Worm (Caenorhabditis elegans) whole organism, L1 larva: ENCODE data around the gene fbxb-75.

Experiments used
- aha-1 ChIP-seq: fragments of 150-350 bp; optimal IDR thresholded peaks from 2 replicates; lab custom pipeline; 2014; ENCODE audit warnings: missing biosample characterization, missing genetic modification characterization
- aly-2 ChIP-seq: fragments of 150-350 bp; optimal IDR thresholded peaks from 2 replicates; lab custom pipeline; 2014; ENCODE audit warnings: missing biosample characterization, missing genetic modification characterization
- ama-1 ChIP-seq: fragments of 150-350 bp; optimal IDR thresholded peaks from 2 replicates; lab custom pipeline; 2014
- ceh-90 ChIP-seq: sonication (generic microtip); optimal IDR thresholded peaks from 2 replicates; lab custom pipeline; 2016; ENCODE audit warnings: missing genetic modification characterization, missing compliant biosample characterization
- ces-1 ChIP-seq: fragments of 150-350 bp; optimal IDR thresholded peaks from 2 replicates; lab custom pipeline; 2014; ENCODE audit warnings: missing biosample characterization, missing genetic modification reagents, missing genetic modification characterization
- efl-1 ChIP-seq, 4 experiments: fragments of 150-350 bp; optimal IDR thresholded peaks in 3 of 4; peaks in 1 of 4; 1 replicate in 1 of 4; 2 replicates in 3 of 4; lab custom pipeline; 2014; ENCODE audit warnings: missing biosample characterization in 2 of 4, missing genetic modification characterization in 2 of 4, missing genetic modification reagents in 2 of 4
- elt-2 ChIP-seq: sonication (generic microtip); optimal IDR thresholded peaks from 2 replicates; lab custom pipeline; 2016; ENCODE audit warnings: missing genetic modification characterization, mild to moderate bottlenecking, inconsistent platforms, missing compliant biosample characterization, missing genetic modification reagents
- fkh-10 ChIP-seq: sonication (generic microtip); optimal IDR thresholded peaks from 2 replicates; lab custom pipeline; 2017; ENCODE audit warnings: missing biosample characterization, missing genetic modification reagents, missing genetic modification characterization
- fkh-8 ChIP-seq: sonication (generic microtip); optimal IDR thresholded peaks from 2 replicates; lab custom pipeline; 2016; ENCODE audit warnings: mild to moderate bottlenecking, missing genetic modification characterization, missing compliant biosample characterization
- hlh-17 ChIP-seq: fragments of 200-800 bp; sonication (Bioruptor generic); optimal IDR thresholded peaks from 2 replicates; lab custom pipeline; 2018; ENCODE audit warnings: missing genetic modification characterization, mild to moderate bottlenecking, missing compliant biosample characterization, moderate library complexity, borderline replicate concordance
- hlh-4 ChIP-seq: sonication (generic microtip); optimal IDR thresholded peaks from 2 replicates; lab custom pipeline; 2016; ENCODE audit warnings: mild to moderate bottlenecking, missing genetic modification characterization, missing compliant biosample characterization
- irx-1 ChIP-seq: sonication (generic microtip); optimal IDR thresholded peaks from 2 replicates; lab custom pipeline; 2016; ENCODE audit warnings: missing genetic modification characterization, missing compliant biosample characterization
- jun-1 ChIP-seq: fragments of 150-350 bp; optimal IDR thresholded peaks from 2 replicates; lab custom pipeline; 2014; ENCODE audit warnings: missing biosample characterization, missing genetic modification reagents, missing genetic modification characterization
- lin-13 ChIP-seq: fragments of 150-350 bp; optimal IDR thresholded peaks from 2 replicates; lab custom pipeline; 2014; ENCODE audit warnings: missing biosample characterization, missing genetic modification reagents, missing genetic modification characterization
- lin-14 ChIP-seq: fragments of 200-800 bp; sonication (Bioruptor generic); optimal IDR thresholded peaks from 2 replicates; lab custom pipeline; 2018; ENCODE audit warnings: mild to moderate bottlenecking, missing genetic modification characterization, moderate library complexity, missing compliant biosample characterization
- lin-15B ChIP-seq: fragments of 150-350 bp; sonication (generic microtip); optimal IDR thresholded peaks from 3 replicates; lab custom pipeline; 2014; ENCODE audit warnings: missing biosample characterization, missing genetic modification characterization
- lin-35 ChIP-seq, 2 experiments: fragments of 150-350 bp; optimal IDR thresholded peaks; 2 replicates each; lab custom pipeline; 2014; ENCODE audit warnings: missing biosample characterization in 2 of 2, missing genetic modification characterization in 2 of 2, missing genetic modification reagents in 2 of 2
- lir-3 ChIP-seq: sonication (generic microtip); optimal IDR thresholded peaks from 2 replicates; lab custom pipeline; 2016; ENCODE audit warnings: mild to moderate bottlenecking, missing genetic modification characterization, moderate library complexity, missing compliant biosample characterization; ENCODE audit not compliant: poor library complexity
- mab-9 ChIP-seq: fragments of 200-800 bp; sonication (Bioruptor generic); IDR thresholded peaks from 2 replicates; pipeline ENCODE4 v1.3.6; 2022; ENCODE audit warnings: missing genetic modification reagents, missing genetic modification characterization, missing compliant biosample characterization
- mdl-1 ChIP-seq, 2 experiments: fragments of 150-350 bp; optimal IDR thresholded peaks; 2 replicates each; lab custom pipeline; 2014 to 2017; ENCODE audit warnings: missing biosample characterization in 2 of 2, missing genetic modification characterization in 2 of 2, inconsistent platforms in 1 of 2
- mef-2 ChIP-seq: fragments of 150-350 bp; optimal IDR thresholded peaks from 2 replicates; lab custom pipeline; 2014; ENCODE audit warnings: missing biosample characterization, missing genetic modification characterization
- nhr-12 ChIP-seq: sonication (generic microtip); optimal IDR thresholded peaks from 2 replicates; lab custom pipeline; 2017; ENCODE audit warnings: missing biosample characterization, missing genetic modification characterization
- nhr-19 ChIP-seq: fragments of 200-800 bp; sonication (Bioruptor generic); conservative IDR thresholded peaks from 2 replicates; pipeline ENCODE4 v1.3.6; 2022; ENCODE audit warnings: missing genetic modification characterization, missing compliant biosample characterization
- nhr-20 ChIP-seq: sonication (generic microtip); optimal IDR thresholded peaks from 2 replicates; lab custom pipeline; 2016; ENCODE audit warnings: mild to moderate bottlenecking, missing genetic modification characterization, missing compliant biosample characterization
- nhr-237 ChIP-seq: fragments of 150-350 bp; optimal IDR thresholded peaks from 2 replicates; lab custom pipeline; 2014; ENCODE audit warnings: missing biosample characterization, missing genetic modification characterization
- nhr-28 ChIP-seq: fragments of 150-350 bp; optimal IDR thresholded peaks from 2 replicates; lab custom pipeline; 2014; ENCODE audit warnings: missing biosample characterization, missing genetic modification characterization
- nhr-71 ChIP-seq: sonication (generic microtip); optimal IDR thresholded peaks from 2 replicates; lab custom pipeline; 2016; ENCODE audit warnings: mild to moderate bottlenecking, missing genetic modification characterization, moderate library complexity, missing compliant biosample characterization
- nhr-85 ChIP-seq: sonication (generic microtip); peaks from one replicate; lab custom pipeline; 2016; ENCODE audit warnings: missing genetic modification characterization, inconsistent platforms, missing compliant biosample characterization
- nhr-90 ChIP-seq: sonication (generic microtip); optimal IDR thresholded peaks from 2 replicates; lab custom pipeline; 2016; ENCODE audit warnings: mild to moderate bottlenecking, missing genetic modification characterization, missing compliant biosample characterization; ENCODE audit not compliant: poor library complexity
- pqm-1 ChIP-seq: sonication (generic microtip); optimal IDR thresholded peaks from 3 replicates; lab custom pipeline; 2017; ENCODE audit warnings: missing biosample characterization, missing genetic modification characterization
- snpc-4 ChIP-seq: fragments of 150-350 bp; optimal IDR thresholded peaks from 2 replicates; lab custom pipeline; 2014; ENCODE audit warnings: missing biosample characterization, missing genetic modification characterization
- snu-23 ChIP-seq: sonication (generic microtip); optimal IDR thresholded peaks from 2 replicates; lab custom pipeline; 2016; ENCODE audit warnings: missing genetic modification characterization, missing compliant biosample characterization
- sptf-1 ChIP-seq: fragments of 150-350 bp; optimal IDR thresholded peaks from 2 replicates; lab custom pipeline; 2014; ENCODE audit warnings: missing biosample characterization, missing genetic modification characterization
- swsn-7 ChIP-seq: sonication (generic microtip); optimal IDR thresholded peaks from 2 replicates; lab custom pipeline; 2016; ENCODE audit warnings: missing genetic modification characterization, missing compliant biosample characterization
- tbx-2 ChIP-seq: sonication (generic microtip); optimal IDR thresholded peaks from 2 replicates; lab custom pipeline; 2016; ENCODE audit warnings: missing genetic modification characterization, missing compliant biosample characterization
- tlp-1 ChIP-seq: fragments of 150-350 bp; optimal IDR thresholded peaks from 2 replicates; lab custom pipeline; 2014; ENCODE audit warnings: missing biosample characterization, missing genetic modification characterization
- unc-98 ChIP-seq: fragments of 200-800 bp; sonication (Bioruptor generic); IDR thresholded peaks from 2 replicates; pipeline ENCODE4 v1.3.6; 2022; ENCODE audit warnings: missing genetic modification characterization, missing compliant biosample characterization
- vab-15 ChIP-seq: sonication (generic microtip); optimal IDR thresholded peaks from 2 replicates; lab custom pipeline; 2017; ENCODE audit warnings: missing genotype, mild to moderate bottlenecking, missing genetic modification characterization, missing compliant biosample characterization
- ztf-11 ChIP-seq, 2 experiments: sonication (generic microtip); optimal IDR thresholded peaks; 2 replicates each; lab custom pipeline; 2016 to 2017; ENCODE audit warnings: missing genetic modification characterization in 2 of 2, missing biosample characterization in 1 of 2, missing compliant biosample characterization in 1 of 2
- ztf-4 ChIP-seq: fragments of 150-350 bp; optimal IDR thresholded peaks from 2 replicates; lab custom pipeline; 2014; ENCODE audit warnings: missing biosample characterization, missing genetic modification characterization

The fbxb-75 gene

ce11 chrIV:4484555-4484954, 43.6 kb upstream of the fbxb-75 start (continued):
- no peak for TF ChIP-seq ztf-11 (tag; optimal IDR thresholded peaks at IDR 0.05; lab: Kevin White, UChicago)
- TF ChIP-seq nhr-19 (GFP tag; lab: Robert Waterston, UW): peak; percentile 20; the same call in 1 of the 2 replicates
- no peak for TF ChIP-seq swsn-7
- TF ChIP-seq lin-15B (tag; lab: Kevin White, UChicago): no peak
- TF ChIP-seq snpc-4: no peak
- no peak for TF ChIP-seq fkh-10 (GFP tag; lab: Kevin White, UChicago)
- peak; percentile 34 for TF ChIP-seq lin-14 (GFP tag; lab: Kevin White, UChicago)
- TF ChIP-seq lin-35 (GFP tag; optimal IDR thresholded peaks at IDR 0.05; lab: Kevin White, UChicago): peak in 1 of 2 experiments; percentile 42
- no peak for TF ChIP-seq lin-13 (GFP tag; lab: Kevin White, UChicago)
- no peak for TF ChIP-seq nhr-28 (tag; lab: Kevin White, UChicago)
- peak; percentile 17 for TF ChIP-seq nhr-20
- TF ChIP-seq nhr-90: no peak
- TF ChIP-seq hlh-17 (GFP tag; lab: Kevin White, UChicago): no peak
- TF ChIP-seq ces-1 (GFP tag; lab: Kevin White, UChicago): no peak
- no peak for TF ChIP-seq nhr-12 (tag; lab: Kevin White, UChicago)
- TF ChIP-seq mdl-1 (tag; optimal IDR thresholded peaks at IDR 0.05; lab: Kevin White, UChicago): no peak
- TF ChIP-seq ztf-4: no peak
- TF ChIP-seq tbx-2 (tag; lab: Kevin White, UChicago): no peak
- no peak for TF ChIP-seq nhr-237 (tag; lab: Kevin White, UChicago)
- TF ChIP-seq snu-23 (GFP tag; lab: Kevin White, UChicago): no peak
- TF ChIP-seq aha-1 (tag; lab: Kevin White, UChicago): no peak
- no peak for TF ChIP-seq vab-15 (tag; lab: Kevin White, UChicago)
- TF ChIP-seq lir-3 (tag; lab: Kevin White, UChicago): no peak
- TF ChIP-seq jun-1 (tag; lab: Kevin White, UChicago): no peak
- TF ChIP-seq mab-9 (GFP tag; lab: Robert Waterston, UW): no peak

- TF ChIP-seq tlp-1 (tag; lab: Kevin White, UChicago) (peak; percentile 39), pqm-1 (tag; lab: Kevin White, UChicago) (peak; percentile 71), lin-35 (GFP tag; optimal IDR thresholded peaks at IDR 0.05; lab: Kevin White, UChicago) (peak in 1 of 2 experiments; percentile 6), snu-23 (GFP tag; lab: Kevin White, UChicago) (no peak), nhr-90 (peak; percentile 9), ama-1 (lab: Kevin White, UChicago) (no peak), elt-2 (peak; percentile 92), jun-1 (tag; lab: Kevin White, UChicago) (peak; percentile 2), nhr-71 (peak; percentile 17)
These were observed 41.6 kb upstream of the fbxb-75 start, which contains the start of gene M01H9.4 for ce11 chrIV:4482531-4482930. TSS of gene M01H9.4 (minus strand) at chrIV:4482909.

ce11 chrIV:4481298-4481697, 40.3 kb upstream of the fbxb-75 start:
- TF ChIP-seq elt-2 (peak; percentile 26), nhr-85 (tag; lab: Kevin White, UChicago) (no peak)

- TF ChIP-seq tlp-1 (tag; lab: Kevin White, UChicago) (no peak), lir-3 (tag; lab: Kevin White, UChicago) (no peak), fkh-8 (no peak), hlh-4 (tag; lab: Kevin White, UChicago) (no peak), ztf-11 (tag; optimal IDR thresholded peaks at IDR 0.05; lab: Kevin White, UChicago) (no peak), aly-2 (no peak), aha-1 (tag; lab: Kevin White, UChicago) (no peak), lin-15B (tag; lab: Kevin White, UChicago) (no peak)
These were observed 39.0 kb upstream of the fbxb-75 start, which contains the start of gene M01H9.10 for ce11 chrIV:4480027-4480426. TSS of gene M01H9.10 (minus strand) at chrIV:4480127.

- peak; percentile 9 for TF ChIP-seq nhr-71
- TF ChIP-seq nhr-20: peak; percentile 46
- TF ChIP-seq nhr-19 (GFP tag; lab: Robert Waterston, UW): peak; percentile 77
- no peak for TF ChIP-seq ceh-90
- no peak for TF ChIP-seq unc-98 (GFP tag; lab: Robert Waterston, UW)
- peak; percentile 45 for TF ChIP-seq nhr-85 (tag; lab: Kevin White, UChicago)
- TF ChIP-seq irx-1 (tag; lab: Kevin White, UChicago): no peak
- no peak for TF ChIP-seq sptf-1
- peak; percentile 20 for TF ChIP-seq lin-14 (GFP tag; lab: Kevin White, UChicago)
- no peak for TF ChIP-seq efl-1 (optimal IDR thresholded peaks at IDR 0.05; lab: Kevin White, UChicago)
- peak in 1 of 2 experiments; percentile 25 for TF ChIP-seq efl-1 (GFP tag; optimal IDR thresholded peaks at IDR 0.05 in 1 of 2; lab: Kevin White, UChicago)
- no peak for TF ChIP-seq mef-2 (tag; lab: Kevin White, UChicago)
- TF ChIP-seq snu-23 (GFP tag; lab: Kevin White, UChicago): peak; percentile 7
- no peak for TF ChIP-seq lir-3 (tag; lab: Kevin White, UChicago)
- TF ChIP-seq, all 84 proteins: peak for 7
These were observed 37.6 kb upstream of the fbxb-75 start for ce11 chrIV:4478612-4479011.
